Worm (Caenorhabditis elegans) whole organism, L4 larva: Measurements from ENCODE around the gene col-44.
A peak's percentile ranks its signal among the peaks of the same experiment; 100 is the strongest.

Source experiments
- D1046.2 ChIP-seq: fragments of 200-800 bp; sonication (Bioruptor generic); IDR thresholded peaks from 2 replicates; pipeline ENCODE4 v1.3.6; 2022; ENCODE audit warnings: missing genetic modification characterization, missing compliant biosample characterization
- F49E8.2 ChIP-seq: sonication (generic microtip); optimal IDR thresholded peaks from 2 replicates; lab custom pipeline; 2016; ENCODE audit warnings: missing compliant biosample characterization, mild to moderate bottlenecking, missing genetic modification characterization, borderline replicate concordance
- R02D3.7 ChIP-seq: fragments of 150-350 bp; sonication (generic microtip); optimal IDR thresholded peaks from 3 replicates; lab custom pipeline; 2014; ENCODE audit warnings: missing biosample characterization, missing genetic modification characterization
- arid-1 ChIP-seq: fragments of 200-800 bp; sonication (Bioruptor generic); conservative IDR thresholded peaks from 2 replicates; pipeline ENCODE4 v1.3.6; 2022; ENCODE audit warnings: missing genetic modification reagents, missing genetic modification characterization, missing compliant biosample characterization
- ceh-20 ChIP-seq: fragments of 200-800 bp; sonication (Bioruptor generic); IDR thresholded peaks from 2 replicates; pipeline ENCODE4 v1.3.6; 2022; ENCODE audit warnings: missing genetic modification reagents, missing genetic modification characterization, missing compliant biosample characterization
- ceh-28 ChIP-seq: fragments of 150-350 bp; optimal IDR thresholded peaks from 2 replicates; lab custom pipeline; 2014; ENCODE audit warnings: missing biosample characterization, missing genetic modification reagents, missing genetic modification characterization
- ceh-62 ChIP-seq: sonication (generic microtip); optimal IDR thresholded peaks from 2 replicates; lab custom pipeline; 2017; ENCODE audit warnings: missing biosample characterization, missing genetic modification characterization
- ctbp-1 ChIP-seq: fragments of 200-800 bp; sonication (Bioruptor generic); IDR thresholded peaks from 2 replicates; pipeline ENCODE4 v1.3.6; 2022; ENCODE audit warnings: missing genetic modification reagents, missing genetic modification characterization, missing compliant biosample characterization
- daf-12 ChIP-seq: fragments of 150-350 bp; optimal IDR thresholded peaks from 2 replicates; lab custom pipeline; 2014; ENCODE audit warnings: missing biosample characterization, missing genetic modification reagents, missing genetic modification characterization
- daf-16 ChIP-seq, 3 experiments: sonication (generic microtip); optimal IDR thresholded peaks; 2 replicates each; lab custom pipeline; 2016 to 2017; ENCODE audit warnings: missing genetic modification characterization in 3 of 3, missing genetic modification reagents in 3 of 3, mild to moderate bottlenecking in 2 of 3, missing compliant biosample characterization in 2 of 3, missing biosample characterization in 1 of 3, moderate library complexity in 1 of 3
- dmd-6 ChIP-seq: fragments of 200-800 bp; sonication (Bioruptor generic); IDR thresholded peaks from 2 replicates; pipeline ENCODE4 v1.3.6; 2022; ENCODE audit warnings: missing genetic modification reagents, missing genetic modification characterization, missing compliant biosample characterization
- dpl-1 ChIP-seq: fragments of 150-350 bp; optimal IDR thresholded peaks from 2 replicates; lab custom pipeline; 2014; ENCODE audit warnings: missing biosample characterization, missing genetic modification reagents, missing genetic modification characterization
- dve-1 ChIP-seq: sonication (generic microtip); optimal IDR thresholded peaks from 2 replicates; lab custom pipeline; 2017; ENCODE audit warnings: antibody characterized with exemption, mild to moderate bottlenecking, missing genetic modification characterization, missing compliant biosample characterization; ENCODE audit not compliant: insufficient read depth
- hif-1 ChIP-seq, 2 experiments: sonication (generic microtip); optimal IDR thresholded peaks; 2 replicates each; lab custom pipeline; 2016 to 2017; ENCODE audit warnings: missing compliant biosample characterization in 2 of 2, missing genetic modification characterization in 2 of 2, missing genetic modification reagents in 2 of 2, missing genotype in 2 of 2, mild to moderate bottlenecking in 1 of 2
- hlh-30 ChIP-seq: sonication (generic microtip); optimal IDR thresholded peaks from 2 replicates; lab custom pipeline; 2017; ENCODE audit warnings: antibody characterized with exemption, mild to moderate bottlenecking, missing genetic modification characterization, missing compliant biosample characterization; ENCODE audit not compliant: insufficient read depth
- hmg-1.1 ChIP-seq: fragments of 200-800 bp; sonication (Bioruptor generic); IDR thresholded peaks from 2 replicates; pipeline ENCODE4 v1.3.6; 2022; ENCODE audit warnings: missing genetic modification reagents, missing genetic modification characterization, missing compliant biosample characterization
- lim-7 ChIP-seq: fragments of 200-800 bp; sonication (Bioruptor generic); IDR thresholded peaks from 2 replicates; pipeline ENCODE4 v1.3.6; 2022; ENCODE audit warnings: missing genetic modification characterization, missing compliant biosample characterization
- lin-1 ChIP-seq: fragments of 200-800 bp; sonication (Bioruptor generic); IDR thresholded peaks from 2 replicates; pipeline ENCODE4 v1.3.6; 2022; ENCODE audit warnings: missing genetic modification reagents, missing genetic modification characterization, missing compliant biosample characterization
- lin-13 ChIP-seq: fragments of 150-350 bp; optimal IDR thresholded peaks from 2 replicates; lab custom pipeline; 2014; ENCODE audit warnings: missing biosample characterization, missing genetic modification reagents, missing genetic modification characterization
- lin-29 ChIP-seq: fragments of 200-800 bp; sonication (Bioruptor generic); IDR thresholded peaks from 2 replicates; pipeline ENCODE4 v1.3.6; 2022; ENCODE audit warnings: missing genetic modification reagents, missing genetic modification characterization, missing compliant biosample characterization
- lir-3 ChIP-seq: sonication (generic microtip); optimal IDR thresholded peaks from 2 replicates; lab custom pipeline; 2016; ENCODE audit warnings: mild to moderate bottlenecking, missing genetic modification characterization, missing compliant biosample characterization
- madf-5 ChIP-seq, 2 experiments: fragments of 200-800 bp; sonication (Bioruptor generic); IDR thresholded peaks; 2 replicates each; pipeline ENCODE4 v1.3.6; 2022; ENCODE audit warnings: missing compliant biosample characterization in 2 of 2, missing genetic modification characterization in 2 of 2
- mdt-29 ChIP-seq: fragments of 200-800 bp; sonication (Bioruptor generic); IDR thresholded peaks from 2 replicates; pipeline ENCODE4 v1.3.6; 2022; ENCODE audit warnings: missing genetic modification reagents, missing genetic modification characterization, missing compliant biosample characterization
- mes-2 ChIP-seq: sonication (generic microtip); optimal IDR thresholded peaks from 2 replicates; lab custom pipeline; 2016; ENCODE audit warnings: missing genotype, mild to moderate bottlenecking, missing genetic modification characterization, missing compliant biosample characterization; ENCODE audit not compliant: poor library complexity, severe bottlenecking
- nhr-102 ChIP-seq: sonication (generic microtip); optimal IDR thresholded peaks from 2 replicates; lab custom pipeline; 2016; ENCODE audit warnings: mild to moderate bottlenecking, missing genetic modification characterization, moderate library complexity, missing compliant biosample characterization
- nhr-25 ChIP-seq: sonication (generic microtip); optimal IDR thresholded peaks from 2 replicates; lab custom pipeline; 2017; ENCODE audit warnings: missing genetic modification characterization, mild to moderate bottlenecking, missing compliant biosample characterization, antibody characterized with exemption, moderate library complexity, borderline replicate concordance; ENCODE audit not compliant: insufficient read depth
- nhr-42 ChIP-seq: fragments of 200-800 bp; sonication (Bioruptor generic); IDR thresholded peaks from 2 replicates; pipeline ENCODE4 v1.3.6; 2022; ENCODE audit warnings: missing genetic modification characterization, missing compliant biosample characterization
- nhr-6 ChIP-seq: fragments of 150-350 bp; optimal IDR thresholded peaks from 2 replicates; lab custom pipeline; 2014; ENCODE audit warnings: missing biosample characterization, missing genetic modification characterization
- php-3 ChIP-seq: fragments of 200-800 bp; sonication (Bioruptor generic); IDR thresholded peaks from 2 replicates; pipeline ENCODE4 v1.3.6; 2022; ENCODE audit warnings: missing genetic modification reagents, missing genetic modification characterization, missing compliant biosample characterization
- set-16 ChIP-seq: fragments of 200-800 bp; sonication (Bioruptor generic); IDR thresholded peaks from 2 replicates; pipeline ENCODE4 v1.3.6; 2022; ENCODE audit warnings: missing genetic modification reagents, missing genetic modification characterization, missing compliant biosample characterization
- snpc-4 ChIP-seq: fragments of 150-350 bp; optimal IDR thresholded peaks from 2 replicates; lab custom pipeline; 2014; ENCODE audit warnings: missing biosample characterization, missing genetic modification characterization
- zag-1 ChIP-seq: fragments of 150-350 bp; optimal IDR thresholded peaks from 2 replicates; lab custom pipeline; 2014; ENCODE audit warnings: missing biosample characterization, missing genetic modification characterization

The col-44 gene

DNA sequence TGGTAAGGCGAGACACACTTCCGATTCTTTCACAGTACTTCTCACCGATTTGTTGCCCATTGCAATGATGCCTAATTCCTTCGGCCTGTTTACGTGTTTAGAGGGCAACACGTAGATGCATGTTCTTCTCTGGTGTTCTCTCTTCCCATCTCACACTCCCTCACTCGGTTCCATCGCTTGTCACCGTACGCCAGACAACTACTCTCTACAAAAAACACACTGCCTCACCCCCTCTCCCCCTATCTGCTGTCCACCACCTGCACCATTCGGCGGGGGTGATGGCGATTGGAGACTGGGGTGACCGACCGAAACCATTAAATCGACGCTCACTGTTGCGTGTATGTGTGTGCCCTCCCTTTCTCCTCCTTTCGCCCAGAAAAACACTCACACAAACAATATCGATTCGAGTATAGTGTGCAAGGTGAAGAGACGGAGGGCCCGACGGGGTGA lies 7.4 kb upstream of the col-44 start (continued):
- TF ChIP-seq hlh-30, result peak; percentile 61
- TF ChIP-seq dpl-1 (GFP tag; lab: Kevin White, UChicago), result peak; percentile 13
- TF ChIP-seq D1046.2 (GFP tag; lab: Robert Waterston, UW), result 0 out of 2 replicates have a peak, but pooled peaks have one; percentile 41
- TF ChIP-seq lin-13, result no peak
- peak; percentile 65 for TF ChIP-seq nhr-102
- no peak for TF ChIP-seq ctbp-1 (GFP tag; lab: Robert Waterston, UW)
- no peak for TF ChIP-seq snpc-4
- peak; percentile 8 for TF ChIP-seq dve-1 (tag; lab: Kevin White, UChicago)
- TF ChIP-seq hmg-1.1 (GFP tag; lab: Robert Waterston, UW), result peak; percentile 48; the same call in 1 of the 2 replicates
- TF ChIP-seq nhr-42 (GFP tag; lab: Robert Waterston, UW), result 0 out of 2 replicates have a peak, but pooled peaks have one; percentile 28
- peak; percentile 24 for TF ChIP-seq nhr-25 (tag; lab: Kevin White, UChicago)
- TF ChIP-seq, all 104 proteins: peak for 23

DNA sequence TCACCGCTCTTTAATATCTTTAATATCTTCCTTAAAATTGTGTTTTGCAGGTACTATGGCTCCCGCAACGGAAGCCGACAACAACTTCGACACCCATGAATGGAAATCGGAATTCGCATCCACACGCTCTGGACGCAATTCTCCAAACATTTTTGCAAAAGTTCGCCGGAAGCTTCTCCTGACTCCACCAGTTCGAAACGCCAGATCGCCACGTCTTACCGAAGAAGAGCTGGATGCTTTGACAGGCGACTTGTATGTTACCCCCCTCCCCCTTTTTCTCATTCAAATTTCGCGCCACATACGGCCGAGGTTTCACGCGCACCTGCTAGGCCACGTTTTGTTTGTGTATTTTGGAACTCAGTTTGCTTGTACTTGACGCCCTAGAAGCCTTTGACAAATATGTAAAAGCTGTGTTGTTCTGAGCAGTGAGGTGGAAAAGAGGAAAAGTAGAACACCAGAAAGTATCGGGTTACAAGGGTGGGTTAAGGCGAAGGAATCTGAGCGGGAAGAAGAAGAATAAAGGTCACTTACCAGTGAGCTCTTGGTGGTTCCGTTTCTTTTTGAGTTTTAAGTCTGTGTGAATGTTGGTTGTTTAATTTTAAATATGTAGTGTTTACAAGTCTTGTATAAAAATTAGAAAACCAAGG lies 6.4 kb upstream of the col-44 start, which contains the start of gene unc-84:
TSS of gene unc-84 (plus strand) at position 51 of the 647 bp plus-strand sequence.
- TF ChIP-seq daf-16 (GFP tag; optimal IDR thresholded peaks at IDR 0.05; lab: Kevin White, UChicago) (no peak), daf-16 (tag; optimal IDR thresholded peaks at IDR 0.05; lab: Kevin White, UChicago) (peak; percentile 25), arid-1 (GFP tag; lab: Robert Waterston, UW) (no peak), lin-29 (GFP tag; lab: Robert Waterston, UW) (no peak), ceh-62 (tag; lab: Kevin White, UChicago) (no peak), hif-1 (tag; optimal IDR thresholded peaks at IDR 0.05; lab: Kevin White, UChicago) (peak in 1 of 2 experiments; percentile 24), daf-12 (tag; lab: Kevin White, UChicago) (no peak), lir-3 (tag; lab: Kevin White, UChicago) (no peak), lin-1 (GFP tag; lab: Robert Waterston, UW) (no peak), nhr-6 (tag; lab: Kevin White, UChicago) (no peak), dpl-1 (GFP tag; lab: Kevin White, UChicago) (peak; percentile 66), madf-5 (GFP tag; IDR thresholded peaks at IDR 0.05; lab: Robert Waterston, UW) (no peak), lim-7 (GFP tag; lab: Robert Waterston, UW) (no peak), mes-2 (tag; lab: Kevin White, UChicago) (peak; percentile 74), R02D3.7 (no peak), zag-1 (tag; lab: Kevin White, UChicago) (no peak), ceh-28 (tag; lab: Kevin White, UChicago) (no peak), dmd-6 (GFP tag; lab: Robert Waterston, UW) (no peak), ceh-20 (GFP tag; lab: Robert Waterston, UW) (no peak)
- TF ChIP-seq, all 104 proteins: peak for 4

DNA sequence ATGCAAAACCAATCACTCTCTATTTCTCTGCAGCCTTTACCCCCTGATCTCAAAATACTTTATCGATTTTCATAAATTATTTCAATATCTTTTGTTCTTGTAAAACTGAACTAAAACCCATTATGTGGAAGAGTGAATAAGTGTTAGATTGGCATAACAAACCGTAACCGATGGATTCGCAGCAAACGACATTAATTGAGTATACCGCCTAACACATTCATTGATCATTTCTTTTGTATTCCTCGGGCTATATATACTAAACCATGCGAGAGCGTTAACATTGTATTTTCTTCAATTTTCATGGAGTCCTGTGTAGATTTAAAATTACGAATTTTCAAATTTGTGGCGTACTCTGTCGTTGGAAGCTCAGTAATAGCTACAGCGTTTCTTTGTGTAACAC lies 1.5 kb upstream of the col-44 start, which contains the start of gene col-9:
TSS of gene col-9 (plus strand) at position 301 of the 400 bp plus-strand sequence.
- TF ChIP-seq mdt-29 (GFP tag; lab: Robert Waterston, UW) (no peak), arid-1 (GFP tag; lab: Robert Waterston, UW) (no peak), F49E8.2 (tag; lab: Kevin White, UChicago) (no peak), ctbp-1 (GFP tag; lab: Robert Waterston, UW) (no peak), dmd-6 (GFP tag; lab: Robert Waterston, UW) (no peak), php-3 (GFP tag; lab: Robert Waterston, UW) (no peak), set-16 (GFP tag; lab: Robert Waterston, UW) (no peak), lin-1 (GFP tag; lab: Robert Waterston, UW) (no peak)
- TF ChIP-seq, all 104 proteins: peak for 0
